Worm (Caenorhabditis elegans): Measurements from ENCODE around the gene K07H8.7.

- TF ChIP-seq F23B12.7 (tag; optimal IDR thresholded peaks at IDR 0.05; ENCODE audit: insufficient read depth) (no peak), madf-3 (GFP tag; IDR thresholded peaks at IDR 0.05) (no peak), ama-1 (optimal IDR thresholded peaks at IDR 0.05) (no peak), ama-1 (GFP tag; optimal IDR thresholded peaks at IDR 0.05) (no peak), Y53F4B.3 (GFP tag; IDR thresholded peaks at IDR 0.05) (no peak)
Measured at ce11 chrIV:8303668-8304067, 43.9 kb upstream of the K07H8.7 start, which contains the start of gene vha-5.

All from whole organism, young adult.